Fruit fly (Drosophila melanogaster) whole organism, embryonic: Measurements from ENCODE around the gene CG31223.

Experiments used
- CG13424 ChIP-seq: fragments of 200-800 bp; sonication (Bioruptor generic); optimal IDR thresholded peaks from 2 replicates; lab custom pipeline; 2019; ENCODE audit warnings: missing biosample characterization, mild to moderate bottlenecking, missing genetic modification characterization, moderate library complexity
- Rfx ChIP-seq: fragments of 200-800 bp; sonication (Bioruptor generic); IDR thresholded peaks from 2 replicates; pipeline ENCODE4 v1.3.6; 2022; ENCODE audit warnings: missing biosample characterization, missing genetic modification characterization
- cato ChIP-seq: fragments of 200-800 bp; sonication (Bioruptor generic); optimal IDR thresholded peaks from 2 replicates; lab custom pipeline; 2016; ENCODE audit warnings: missing biosample characterization, missing genetic modification characterization, borderline replicate concordance
- nerfin-2 ChIP-seq: fragments of 200-800 bp; sonication (Bioruptor generic); IDR thresholded peaks from 2 replicates; pipeline ENCODE4 v1.3.6; 2022; ENCODE audit warnings: missing biosample characterization, missing genetic modification characterization; ENCODE audit not compliant: partially characterized antibody

DNA sequence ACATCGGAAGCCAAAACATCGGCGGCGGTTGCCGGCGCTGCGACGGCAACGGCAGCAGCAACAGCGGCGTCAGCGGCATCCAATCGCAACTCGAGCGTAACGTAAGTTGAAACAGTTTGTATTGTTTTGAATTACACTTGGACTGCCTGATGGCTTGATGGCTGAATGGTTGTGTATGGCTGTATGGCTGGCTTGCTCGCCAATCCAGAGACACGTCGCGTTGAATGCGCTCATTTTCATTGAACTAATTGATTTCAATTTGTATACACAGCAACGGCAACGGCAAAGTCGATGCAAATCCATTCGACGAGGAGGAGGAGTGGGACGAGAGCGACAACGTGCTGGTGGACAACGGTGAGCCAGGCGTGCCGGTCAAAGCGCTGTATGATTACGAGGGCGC lies 7.9 kb downstream of the CG31223 start:
- no peak for TF ChIP-seq CG13424 (tag; lab: Kevin White, UChicago)
- TF ChIP-seq Rfx (GFP tag; lab: Robert Waterston, UW), result no peak
- no peak for TF ChIP-seq nerfin-2 (GFP tag; lab: Robert Waterston, UW)
- TF ChIP-seq cato (GFP tag; lab: Kevin White, UChicago), result no peak
